Worm (Caenorhabditis elegans) whole organism, L1 larva: ENCODE measurements around the gene Y54F10BM.9.
"Not testable (repeated sequence)": the region's sequence is repeated elsewhere in the genome, so short reads cannot be mapped to it uniquely, and the experiment has no call there.

Experiments used
- egl-27 ChIP-seq, 2 experiments: fragments of 150-350 bp in 1 of 2; sonication (generic microtip); optimal IDR thresholded peaks; 3 replicates each; lab custom pipeline; 2017 to 2018; ENCODE audit warnings: missing biosample characterization in 2 of 2, missing genetic modification characterization in 2 of 2, missing genetic modification reagents in 2 of 2
- irx-1 ChIP-seq: sonication (generic microtip); optimal IDR thresholded peaks from 2 replicates; lab custom pipeline; 2016; ENCODE audit warnings: missing genetic modification characterization, missing compliant biosample characterization
- nhr-76 ChIP-seq: sonication (generic microtip); optimal IDR thresholded peaks from 2 replicates; lab custom pipeline; 2017; ENCODE audit warnings: missing biosample characterization, missing genetic modification characterization
- tbx-2 ChIP-seq: sonication (generic microtip); optimal IDR thresholded peaks from 2 replicates; lab custom pipeline; 2016; ENCODE audit warnings: missing genetic modification characterization, missing compliant biosample characterization
- unc-62 ChIP-seq: fragments of 150-350 bp; optimal IDR thresholded peaks from 2 replicates; lab custom pipeline; 2014; ENCODE audit warnings: missing biosample characterization, missing genetic modification reagents, missing genetic modification characterization

DNA sequence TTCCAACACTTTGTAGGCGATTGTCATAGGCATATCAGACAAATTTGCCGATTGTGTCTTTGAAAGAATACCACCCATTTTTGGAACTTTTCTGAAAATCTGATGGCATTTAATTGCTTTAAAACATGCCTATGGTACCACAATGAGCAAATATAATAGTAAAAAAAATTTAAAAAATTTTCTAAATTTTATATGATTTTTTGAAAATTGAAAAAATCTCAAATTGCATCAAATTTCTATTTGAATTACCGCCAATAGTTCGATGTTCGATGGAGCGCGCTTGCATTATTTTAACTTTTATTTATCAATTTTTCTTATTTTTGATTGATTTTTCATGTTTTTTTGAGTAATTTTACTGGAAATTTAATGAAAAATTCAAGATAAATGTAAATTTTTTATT lies 43.4 kb downstream of the Y54F10BM.9 start, which contains the start of gene fbxa-42:
- not testable (repeated sequence) for TF ChIP-seq egl-27 (tag; optimal IDR thresholded peaks at IDR 0.05; lab: Kevin White, UChicago); tbx-2 (tag; lab: Kevin White, UChicago); unc-62; irx-1 (tag; lab: Kevin White, UChicago); nhr-76
